Fruit fly (Drosophila melanogaster) whole organism, prepupa: ENCODE measurements around the gene CG8117.
A peak's percentile ranks its signal among the peaks of the same experiment; 100 is the strongest.

Experiments used
- CG10669 ChIP-seq: fragments of 200-800 bp; sonication (Bioruptor generic); optimal IDR thresholded peaks from 3 replicates; lab custom pipeline; 2018; ENCODE audit warnings: missing biosample characterization, mild to moderate bottlenecking, missing genetic modification characterization, moderate library complexity
- CG3032 ChIP-seq: fragments of 200-800 bp; optimal IDR thresholded peaks from 2 replicates; lab custom pipeline; 2019; ENCODE audit warnings: missing biosample characterization, mild to moderate bottlenecking, missing genetic modification characterization, moderate library complexity
- CG7368 ChIP-seq: fragments of 200-800 bp; sonication (Bioruptor generic); optimal IDR thresholded peaks from 3 replicates; lab custom pipeline; 2016; ENCODE audit warnings: missing biosample characterization, missing genetic modification characterization
- Met ChIP-seq: fragments of 200-800 bp; sonication (Bioruptor generic); optimal IDR thresholded peaks from 3 replicates; lab custom pipeline; 2016; ENCODE audit warnings: missing biosample characterization, missing genetic modification characterization
- Sox102F ChIP-seq: fragments of 200-800 bp; sonication (Bioruptor generic); optimal IDR thresholded peaks from 2 replicates; lab custom pipeline; 2016; ENCODE audit warnings: missing biosample characterization, mild to moderate bottlenecking, missing genetic modification characterization
- Sox14 ChIP-seq: fragments of 200-800 bp; sonication (Bioruptor generic); optimal IDR thresholded peaks from 3 replicates; lab custom pipeline; 2016; ENCODE audit warnings: missing biosample characterization, missing genetic modification characterization
- cyc ChIP-seq: fragments of 200-800 bp; sonication (Bioruptor generic); optimal IDR thresholded peaks from 3 replicates; lab custom pipeline; 2016; ENCODE audit warnings: missing biosample characterization, missing genetic modification characterization
- esn ChIP-seq: fragments of 200-800 bp; sonication (Bioruptor generic); optimal IDR thresholded peaks from 2 replicates; lab custom pipeline; 2016; ENCODE audit warnings: missing biosample characterization, mild to moderate bottlenecking, missing genetic modification characterization, moderate library complexity
- vri ChIP-seq: fragments of 200-800 bp; sonication (Bioruptor generic); optimal IDR thresholded peaks from 3 replicates; lab custom pipeline; 2016; ENCODE audit warnings: missing biosample characterization, mild to moderate bottlenecking, missing genetic modification characterization

- TF ChIP-seq CG10669 (GFP tag; lab: Kevin White, UChicago) (peak; percentile 6), Sox102F (GFP tag; lab: Kevin White, UChicago) (peak; percentile 44), vri (GFP tag; lab: Kevin White, UChicago) (peak; percentile 2), CG3032 (tag; lab: Kevin White, UChicago) (no peak), esn (GFP tag; lab: Kevin White, UChicago) (peak; percentile 51), Met (peak; percentile 52), CG7368 (GFP tag; lab: Kevin White, UChicago) (no peak), cyc (GFP tag; lab: Kevin White, UChicago) (no peak), Sox14 (peak; percentile 34)
Measured at dm6 chrX:15617916-15618315, 26.1 kb upstream of the CG8117 start.
